Worm (Caenorhabditis elegans) whole organism, L3 larva: Measurements from ENCODE around the gene tbc-6.

Source experiments
- ama-1 ChIP-seq: fragments of 150-350 bp; optimal IDR thresholded peaks from 2 replicates; lab custom pipeline; 2018
- ceh-16 ChIP-seq: sonication (generic microtip); optimal IDR thresholded peaks from 2 replicates; lab custom pipeline; 2017; ENCODE audit warnings: missing biosample characterization, missing genetic modification characterization
- ceh-28 ChIP-seq: fragments of 150-350 bp; optimal IDR thresholded peaks from 2 replicates; lab custom pipeline; 2014; ENCODE audit warnings: missing biosample characterization, missing genetic modification reagents, missing genetic modification characterization
- ceh-9 ChIP-seq: sonication (generic microtip); optimal IDR thresholded peaks from 2 replicates; lab custom pipeline; 2018; ENCODE audit warnings: missing biosample characterization, missing genetic modification characterization
- egl-27 ChIP-seq: sonication (generic microtip); optimal IDR thresholded peaks from 4 replicates; lab custom pipeline; 2017; ENCODE audit warnings: missing biosample characterization, missing genetic modification reagents, missing genetic modification characterization
- hmg-11 ChIP-seq: sonication (generic microtip); optimal IDR thresholded peaks from 2 replicates; lab custom pipeline; 2016; ENCODE audit warnings: missing genetic modification characterization, missing compliant biosample characterization
- lin-39 ChIP-seq: fragments of 150-350 bp; optimal IDR thresholded peaks from 2 replicates; lab custom pipeline; 2018; ENCODE audit warnings: missing biosample characterization, missing genetic modification reagents, missing genetic modification characterization
- nhr-25 ChIP-seq: sonication (generic microtip); optimal IDR thresholded peaks from 2 replicates; lab custom pipeline; 2017; ENCODE audit warnings: missing biosample characterization, missing genetic modification characterization
- nhr-67 ChIP-seq: fragments of 150-350 bp; optimal IDR thresholded peaks from 2 replicates; lab custom pipeline; 2014; ENCODE audit warnings: missing biosample characterization, missing genetic modification characterization
- nhr-76 ChIP-seq: fragments of 150-350 bp; sonication (generic microtip); optimal IDR thresholded peaks from 5 replicates; lab custom pipeline; 2014; ENCODE audit warnings: missing biosample characterization, missing genetic modification characterization
- pha-4 ChIP-seq: fragments of 150-350 bp; optimal IDR thresholded peaks from 2 replicates; lab custom pipeline; 2014; ENCODE audit warnings: missing biosample characterization, missing genetic modification reagents, missing genetic modification characterization
- ztf-4 ChIP-seq: fragments of 150-350 bp; optimal IDR thresholded peaks from 2 replicates; lab custom pipeline; 2014; ENCODE audit warnings: missing biosample characterization, missing genetic modification characterization

- TF ChIP-seq ceh-9 (tag; lab: Kevin White, UChicago) (no peak), hmg-11 (tag; lab: Kevin White, UChicago) (no peak), ceh-28 (tag; lab: Kevin White, UChicago) (no peak), ama-1 (lab: Kevin White, UChicago) (peak; percentile 91), ztf-4 (tag; lab: Kevin White, UChicago) (no peak), nhr-67 (tag; lab: Kevin White, UChicago) (no peak), pha-4 (peak; percentile 73), lin-39 (tag; lab: Kevin White, UChicago) (no peak), nhr-76 (tag; lab: Kevin White, UChicago) (peak; percentile 4), ceh-16 (tag; lab: Kevin White, UChicago) (no peak), nhr-25 (tag; lab: Kevin White, UChicago) (no peak), egl-27 (tag; lab: Kevin White, UChicago) (no peak)
Observed at ce11 chrII:6888211-6888610, 40.3 kb downstream of the tbc-6 start.
